Worm (Caenorhabditis elegans) whole organism, late embryonic: Measurements from ENCODE around the gene unc-22.

Experiments
- ama-1 ChIP-seq: fragments of 150-350 bp; optimal IDR thresholded peaks from 2 replicates; lab custom pipeline; 2014
- elt-2 ChIP-seq: sonication (generic microtip); optimal IDR thresholded peaks from 2 replicates; lab custom pipeline; 2016; ENCODE audit warnings: missing genetic modification reagents, missing genetic modification characterization, missing compliant biosample characterization
- fkh-6 ChIP-seq: sonication (generic microtip); optimal IDR thresholded peaks from 2 replicates; lab custom pipeline; 2016; ENCODE audit warnings: missing genetic modification characterization, missing compliant biosample characterization
- lim-6 ChIP-seq: sonication (generic microtip); optimal IDR thresholded peaks from 2 replicates; lab custom pipeline; 2016; ENCODE audit warnings: missing genetic modification characterization, missing compliant biosample characterization
- pax-1 ChIP-seq: fragments of 150-350 bp; optimal IDR thresholded peaks from 2 replicates; lab custom pipeline; 2014; ENCODE audit warnings: missing biosample characterization, missing genetic modification characterization
- ref-2 ChIP-seq: sonication (generic microtip); optimal IDR thresholded peaks from 2 replicates; lab custom pipeline; 2016; ENCODE audit warnings: missing genetic modification characterization, missing compliant biosample characterization
- syd-9 ChIP-seq: sonication (generic microtip); optimal IDR thresholded peaks from 2 replicates; lab custom pipeline; 2016; ENCODE audit warnings: mild to moderate bottlenecking, missing genetic modification characterization, moderate library complexity, missing compliant biosample characterization
- unc-55 ChIP-seq: sonication (generic microtip); optimal IDR thresholded peaks from 2 replicates; lab custom pipeline; 2017; ENCODE audit warnings: missing biosample characterization, missing genetic modification reagents, missing genetic modification characterization
- unc-86 ChIP-seq: sonication (generic microtip); optimal IDR thresholded peaks from 2 replicates; lab custom pipeline; 2016; ENCODE audit warnings: missing genetic modification characterization, missing compliant biosample characterization
- zip-5 ChIP-seq: sonication (generic microtip); optimal IDR thresholded peaks from 2 replicates; lab custom pipeline; 2016; ENCODE audit warnings: missing genetic modification characterization, missing compliant biosample characterization

ce11 chrIV:12052461-12052860 lies 41.7 kb upstream of the unc-22 start:
- TF ChIP-seq unc-55 (GFP tag; lab: Kevin White, UChicago) (no peak), syd-9 (tag; lab: Kevin White, UChicago) (no peak), ref-2 (tag; lab: Kevin White, UChicago) (no peak), lim-6 (tag; lab: Kevin White, UChicago) (no peak), elt-2 (tag; lab: Kevin White, UChicago) (no peak), unc-86 (no peak), ama-1 (lab: Kevin White, UChicago) (no peak), fkh-6 (tag; lab: Kevin White, UChicago) (no peak), pax-1 (tag; lab: Kevin White, UChicago) (no peak), zip-5 (tag; lab: Kevin White, UChicago) (no peak)
